Fruit fly (Drosophila melanogaster): ENCODE measurements around the gene drl.

drl gene

dm6 chr2L:19235648-19236297 lies 45.6 kb downstream of the drl start:
- TF ChIP-seq Abd-B (GFP tag; optimal IDR thresholded peaks at IDR 0.05) (no peak), CrebA (GFP tag; optimal IDR thresholded peaks at IDR 0.05; ENCODE audit: borderline replicate concordance) (no peak), GATAd (GFP tag; optimal IDR thresholded peaks at IDR 0.05) (no peak), Jra (GFP tag; optimal IDR thresholded peaks at IDR 0.05) (no peak), pan (optimal IDR thresholded peaks at IDR 0.05) (no peak), CG32264 (GFP tag; optimal IDR thresholded peaks at IDR 0.05) (no peak), fru (GFP tag; optimal IDR thresholded peaks at IDR 0.05) (no peak)

dm6 chr2L:19238669-19239068 lies 48.5 kb downstream of the drl start:
- TF ChIP-seq Sp1 (GFP tag; optimal IDR thresholded peaks at IDR 0.05) (no peak), pan (optimal IDR thresholded peaks at IDR 0.05) (no peak), OdsH (GFP tag; optimal IDR thresholded peaks at IDR 0.05) (no peak), Hr83 (GFP tag; optimal IDR thresholded peaks at IDR 0.05; ENCODE audit: poor library complexity, severe bottlenecking) (no peak), CrebA (GFP tag; optimal IDR thresholded peaks at IDR 0.05; ENCODE audit: borderline replicate concordance) (no peak), brk (GFP tag; optimal IDR thresholded peaks at IDR 0.05) (no peak), Dif (GFP tag; optimal IDR thresholded peaks at IDR 0.05; ENCODE audit: partially characterized antibody) (no peak)

DNA sequence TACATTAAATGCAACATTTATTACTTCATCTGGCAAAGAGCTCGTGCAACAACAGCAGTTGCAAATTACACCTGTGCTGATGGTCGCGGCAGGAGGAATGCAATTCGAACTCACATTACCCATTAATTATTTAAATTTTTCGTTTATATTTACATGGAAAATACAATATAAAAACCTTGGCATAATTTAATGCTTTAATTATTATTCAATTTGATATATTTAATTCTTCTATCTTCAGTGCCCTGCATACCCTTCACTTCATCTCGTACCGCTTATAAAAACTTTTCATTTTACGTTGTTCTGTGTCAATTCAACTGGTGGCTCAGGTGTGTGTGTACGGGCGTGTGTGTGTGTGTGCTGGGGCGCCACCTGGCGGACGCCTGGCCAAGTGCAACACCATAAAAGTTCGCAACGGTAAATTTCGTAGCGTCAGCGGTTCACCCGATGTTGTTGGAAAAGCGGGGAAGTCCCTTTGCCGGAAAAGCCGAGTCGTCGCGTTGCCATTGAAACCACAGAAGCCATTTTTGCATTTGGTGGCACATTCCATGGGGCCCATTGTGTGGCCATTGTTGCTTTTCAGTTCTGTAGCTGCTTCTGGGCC lies 55.6 kb downstream of the drl start:
- TF ChIP-seq CrebA (GFP tag; optimal IDR thresholded peaks at IDR 0.05; ENCODE audit: borderline replicate concordance) (no peak), HLH106 (tag; optimal IDR thresholded peaks at IDR 0.05) (peak; percentile 1), h (GFP tag; optimal IDR thresholded peaks at IDR 0.05) (peak; percentile 7), CG32264 (GFP tag; optimal IDR thresholded peaks at IDR 0.05) (no peak), sv (GFP tag; optimal IDR thresholded peaks at IDR 0.05) (no peak), pan (optimal IDR thresholded peaks at IDR 0.05) (no peak), woc (GFP tag; optimal IDR thresholded peaks at IDR 0.05) (no peak), foxo (GFP tag; optimal IDR thresholded peaks at IDR 0.05) (peak in 1 of 2 experiments; percentile 28), Myc (optimal IDR thresholded peaks at IDR 0.05) (no peak), dsf (GFP tag; optimal IDR thresholded peaks at IDR 0.05; ENCODE audit: borderline replicate concordance) (no peak), jim (GFP tag; optimal IDR thresholded peaks at IDR 0.05) (no peak), tai (GFP tag; optimal IDR thresholded peaks at IDR 0.05) (no peak), lola (GFP tag; optimal IDR thresholded peaks at IDR 0.05) (no peak), rgr (GFP tag; optimal IDR thresholded peaks at IDR 0.05) (no peak), CG9705 (GFP tag; optimal IDR thresholded peaks at IDR 0.05) (no peak), fru (GFP tag; optimal IDR thresholded peaks at IDR 0.05) (peak; percentile 6), ey (GFP tag; optimal IDR thresholded peaks at IDR 0.05) (no peak), usp (GFP tag; optimal IDR thresholded peaks at IDR 0.05) (no peak)

- TF ChIP-seq Hnf4 (GFP tag; optimal IDR thresholded peaks at IDR 0.05) (no peak), GATAd (GFP tag; optimal IDR thresholded peaks at IDR 0.05) (no peak), psq (GFP tag; optimal IDR thresholded peaks at IDR 0.05) (no peak), dmrt93B (GFP tag; optimal IDR thresholded peaks at IDR 0.05) (no peak), Abd-B (GFP tag; optimal IDR thresholded peaks at IDR 0.05) (no peak), Dfd (GFP tag; optimal IDR thresholded peaks at IDR 0.05) (no peak), sv (GFP tag; optimal IDR thresholded peaks at IDR 0.05) (no peak), Rel (GFP tag; optimal IDR thresholded peaks at IDR 0.05) (no peak), Rel (tag; optimal IDR thresholded peaks at IDR 0.05) (no peak), Hr83 (GFP tag; optimal IDR thresholded peaks at IDR 0.05; ENCODE audit: poor library complexity, severe bottlenecking) (no peak), woc (GFP tag; optimal IDR thresholded peaks at IDR 0.05) (no peak), ey (GFP tag; optimal IDR thresholded peaks at IDR 0.05) (no peak), N (GFP tag; optimal IDR thresholded peaks at IDR 0.05) (no peak), CG9705 (GFP tag; optimal IDR thresholded peaks at IDR 0.05) (no peak)
These were observed 57.1 kb downstream of the drl start for dm6 chr2L:19247245-19247644.

dm6 chr2L:19252410-19252809 lies 62.3 kb downstream of the drl start:
- no peak for TF ChIP-seq woc (GFP tag; optimal IDR thresholded peaks at IDR 0.05)
- peak in 1 of 2 experiments; percentile 35 for TF ChIP-seq foxo (GFP tag; optimal IDR thresholded peaks at IDR 0.05)
- TF ChIP-seq CG32264 (GFP tag; optimal IDR thresholded peaks at IDR 0.05) = no peak
- no peak for TF ChIP-seq Mio (GFP tag; optimal IDR thresholded peaks at IDR 0.05)
- peak; percentile 6 for TF ChIP-seq fru (GFP tag; optimal IDR thresholded peaks at IDR 0.05)
- no peak for TF ChIP-seq br (GFP tag; optimal IDR thresholded peaks at IDR 0.05)
- no peak for TF ChIP-seq Hr83 (GFP tag; optimal IDR thresholded peaks at IDR 0.05; ENCODE audit: poor library complexity, severe bottlenecking)
- TF ChIP-seq Dfd (GFP tag; optimal IDR thresholded peaks at IDR 0.05) = no peak
- TF ChIP-seq rgr (GFP tag; optimal IDR thresholded peaks at IDR 0.05) = peak; percentile 5
- TF ChIP-seq Vsx2 (GFP tag; optimal IDR thresholded peaks at IDR 0.05; ENCODE audit: partially characterized antibody) = no peak
- TF ChIP-seq Hr78 (GFP tag; optimal IDR thresholded peaks at IDR 0.05) = no peak
- TF ChIP-seq OdsH (GFP tag; optimal IDR thresholded peaks at IDR 0.05) = peak; percentile 6
- TF ChIP-seq ey (GFP tag; optimal IDR thresholded peaks at IDR 0.05) = no peak
- no peak for TF ChIP-seq usp (GFP tag; optimal IDR thresholded peaks at IDR 0.05)
